Worm (Caenorhabditis elegans) whole organism, L4/young adult: ENCODE data around the gene flp-9.

ENCODE experiments used
- W03F9.2 ChIP-seq: fragments of 150-350 bp; optimal IDR thresholded peaks from 2 replicates; lab custom pipeline; 2014; ENCODE audit warnings: missing biosample characterization, missing genetic modification characterization
- dao-5 ChIP-seq: sonication (generic microtip); optimal IDR thresholded peaks from 2 replicates; lab custom pipeline; 2016; ENCODE audit warnings: missing genotype, missing genetic modification characterization, moderate library complexity, missing compliant biosample characterization
- him-1 ChIP-seq: sonication (generic microtip); optimal IDR thresholded peaks from 2 replicates; lab custom pipeline; 2016; ENCODE audit warnings: missing genotype, missing genetic modification reagents, missing genetic modification characterization, missing compliant biosample characterization

flp-9 gene

DNA sequence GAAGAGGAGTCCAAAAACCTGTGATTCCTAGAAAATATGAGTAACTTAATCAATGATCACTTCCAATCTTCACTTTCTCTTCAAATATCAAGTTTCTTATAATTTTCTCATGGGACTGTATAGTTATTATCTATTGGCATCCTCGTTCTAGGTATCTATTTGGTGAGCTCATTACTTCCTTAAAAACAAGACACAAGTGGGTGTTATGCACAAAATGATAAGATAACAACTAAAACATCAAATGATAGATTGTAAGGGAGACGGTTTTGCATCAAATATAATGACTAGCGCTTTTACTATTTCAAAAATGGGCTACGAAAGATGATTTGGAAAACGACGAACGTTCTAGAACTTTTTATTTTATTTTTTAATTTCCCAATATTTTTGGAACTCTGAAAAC, 7.7 kb upstream of the flp-9 start, which contains the start of gene ZK897.10:
Gene ZK897.10 (plus strand): TSS at position 285 of the 400 bp plus-strand sequence.
- TF ChIP-seq dao-5 (no peak), him-1 (tag; lab: Kevin White, UChicago) (no peak)

DNA sequence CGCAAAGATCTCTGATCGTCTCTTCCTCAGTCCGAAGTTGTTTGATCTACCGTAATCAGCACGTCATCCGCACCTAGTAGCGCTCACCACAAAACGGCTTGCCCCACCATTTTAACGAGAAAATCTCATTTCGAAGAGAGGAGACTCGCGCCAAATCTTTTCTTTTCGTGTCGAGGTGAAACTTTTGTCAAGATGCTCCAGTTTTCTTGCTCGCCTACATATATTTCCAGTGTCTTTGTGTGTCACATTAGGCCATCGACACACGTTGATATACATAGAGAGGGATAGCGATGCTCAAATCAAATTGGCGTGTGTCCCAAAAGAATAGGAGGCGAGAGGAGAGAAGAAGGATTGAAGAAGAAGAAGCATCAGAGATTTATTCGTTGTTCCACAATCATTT, 5.4 kb upstream of the flp-9 start:
- TF ChIP-seq dao-5 (no peak), W03F9.2 (tag; lab: Kevin White, UChicago) (no peak), him-1 (tag; lab: Kevin White, UChicago) (no peak)

DNA sequence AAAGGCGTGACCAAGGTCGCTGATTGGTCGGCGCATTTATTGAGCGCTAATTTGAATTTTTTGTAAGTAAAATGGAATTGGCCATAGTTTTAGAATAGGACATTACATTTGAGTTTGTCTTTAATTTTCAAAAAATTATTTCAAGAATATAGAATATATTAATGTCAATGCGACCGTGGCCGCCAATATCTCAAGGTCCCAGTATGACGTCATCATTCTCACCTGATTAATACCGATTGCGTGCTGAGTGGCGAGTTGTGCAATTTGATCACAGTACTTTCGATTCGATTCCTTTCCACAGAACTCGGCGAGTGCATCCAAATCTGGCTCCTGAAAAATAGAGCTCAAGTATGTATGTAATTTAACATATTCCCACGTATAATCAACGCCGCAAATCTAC, 1.7 kb downstream of the flp-9 start:
- TF ChIP-seq W03F9.2 (tag; lab: Kevin White, UChicago) = no peak
- TF ChIP-seq him-1 (tag; lab: Kevin White, UChicago) = no peak
- TF ChIP-seq dao-5 = no peak

DNA sequence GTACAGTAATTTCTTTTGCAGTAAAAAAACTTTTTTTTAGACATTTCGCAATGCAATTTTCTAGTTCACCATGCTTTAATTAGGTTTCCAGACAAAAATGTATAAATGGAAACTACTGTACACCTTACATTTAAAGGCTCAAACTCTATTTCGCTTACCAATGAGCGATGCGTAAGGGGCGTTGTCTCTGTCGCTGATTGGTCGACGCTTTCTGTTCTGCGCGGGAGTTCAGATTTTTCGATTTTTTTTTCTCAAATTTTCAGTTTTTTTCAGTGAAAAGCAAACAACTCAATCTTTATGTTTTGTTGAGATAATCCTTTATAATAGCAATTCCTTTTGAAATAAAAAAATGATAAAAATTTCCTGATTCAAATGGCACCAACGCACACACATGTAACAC, 3.2 kb downstream of the flp-9 start:
- TF ChIP-seq dao-5 (no peak), W03F9.2 (tag; lab: Kevin White, UChicago) (no peak)

DNA sequence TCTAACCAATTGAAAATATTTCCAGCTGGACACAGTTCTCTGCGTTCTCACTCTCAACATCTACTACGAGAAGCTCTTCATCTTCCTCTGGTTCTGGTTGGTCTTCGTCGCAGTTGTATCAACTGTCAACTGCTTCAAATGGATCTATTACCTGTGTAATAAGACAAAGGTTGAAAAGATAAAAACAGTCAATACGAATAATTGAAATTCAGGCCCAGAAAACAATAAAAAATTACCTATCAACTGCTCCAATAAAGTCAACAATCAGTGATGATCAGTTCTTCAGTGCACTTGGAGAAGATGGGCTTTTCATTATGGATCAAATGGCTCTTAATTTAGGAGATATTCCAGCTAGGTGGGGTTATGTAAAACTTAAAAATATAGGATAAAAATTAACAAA, 8.6 kb downstream of the flp-9 start:
- TF ChIP-seq him-1 (tag; lab: Kevin White, UChicago) (no peak), W03F9.2 (tag; lab: Kevin White, UChicago) (no peak), dao-5 (no peak)

DNA sequence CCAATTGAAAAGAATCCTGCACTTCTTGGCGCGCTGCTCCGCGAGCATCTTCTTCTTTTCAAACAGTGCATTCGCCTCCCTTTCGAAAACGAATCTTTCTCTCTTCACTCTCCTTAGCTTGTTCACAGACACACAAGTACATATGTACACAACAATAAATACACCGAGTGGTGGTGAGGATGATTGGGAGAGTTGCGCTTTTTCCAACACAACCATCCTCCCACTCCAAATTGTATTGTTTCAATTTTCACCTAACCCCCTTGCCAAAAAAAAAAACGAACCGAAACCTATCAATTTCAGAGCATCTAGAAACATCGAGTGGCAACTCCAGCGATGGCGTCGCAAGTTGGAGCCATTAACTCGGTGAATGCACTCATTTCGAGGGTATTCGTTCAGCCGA, 11.1 kb downstream of the flp-9 start, which contains the start of gene inx-6:
Gene inx-6 (plus strand): TSS at position 301 of the 400 bp plus-strand sequence.
- no peak for TF ChIP-seq him-1 (tag; lab: Kevin White, UChicago)
- no peak for TF ChIP-seq W03F9.2 (tag; lab: Kevin White, UChicago)
- TF ChIP-seq dao-5 = no peak

DNA sequence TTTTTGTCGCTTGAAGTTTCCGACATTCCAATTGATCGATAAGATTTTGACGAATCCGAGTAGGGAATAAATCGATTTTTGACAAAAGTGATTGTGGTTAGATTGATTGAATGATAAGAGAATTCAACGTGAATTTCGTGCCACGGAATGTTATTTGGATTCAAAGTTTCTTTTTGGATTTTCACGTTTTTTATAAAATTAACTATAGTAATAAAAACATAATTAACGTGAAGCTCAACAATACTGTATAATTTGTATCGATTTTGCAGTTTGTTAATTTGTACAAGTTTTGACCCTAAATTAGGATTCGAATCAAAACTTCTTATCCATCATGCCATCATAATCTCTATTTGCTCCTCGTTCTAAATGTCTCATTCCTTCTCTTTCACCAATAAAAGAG, 12.7 kb downstream of the flp-9 start, which contains the start of gene C36H8.1:
Gene C36H8.1 (minus strand): TSS at position 101 of the 400 bp plus-strand sequence.
- no peak for TF ChIP-seq him-1 (tag; lab: Kevin White, UChicago)
- TF ChIP-seq dao-5 = no peak
- TF ChIP-seq W03F9.2 (tag; lab: Kevin White, UChicago) = no peak

DNA sequence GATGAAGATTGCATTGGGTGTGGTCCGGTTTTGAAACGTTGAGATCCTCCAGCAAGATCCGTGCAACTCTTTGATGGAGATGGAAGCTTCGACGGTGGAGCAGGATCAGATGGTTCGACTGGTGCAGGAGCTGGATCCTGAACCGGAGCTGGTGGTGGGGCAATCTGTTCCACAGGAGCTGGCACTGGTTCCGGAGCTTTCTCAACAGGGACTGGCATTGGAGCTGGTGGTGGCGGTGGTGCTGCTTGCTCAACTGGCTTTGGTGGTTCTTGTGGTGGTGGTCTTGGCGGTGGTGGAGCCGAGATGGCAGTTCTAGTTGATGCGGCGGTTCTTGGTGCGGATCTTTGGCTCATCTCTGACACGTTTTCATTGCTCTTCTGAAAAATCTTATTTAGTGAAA, 13.7 kb downstream of the flp-9 start:
- TF ChIP-seq him-1 (tag; lab: Kevin White, UChicago) (no peak), dao-5 (no peak), W03F9.2 (tag; lab: Kevin White, UChicago) (no peak)

DNA sequence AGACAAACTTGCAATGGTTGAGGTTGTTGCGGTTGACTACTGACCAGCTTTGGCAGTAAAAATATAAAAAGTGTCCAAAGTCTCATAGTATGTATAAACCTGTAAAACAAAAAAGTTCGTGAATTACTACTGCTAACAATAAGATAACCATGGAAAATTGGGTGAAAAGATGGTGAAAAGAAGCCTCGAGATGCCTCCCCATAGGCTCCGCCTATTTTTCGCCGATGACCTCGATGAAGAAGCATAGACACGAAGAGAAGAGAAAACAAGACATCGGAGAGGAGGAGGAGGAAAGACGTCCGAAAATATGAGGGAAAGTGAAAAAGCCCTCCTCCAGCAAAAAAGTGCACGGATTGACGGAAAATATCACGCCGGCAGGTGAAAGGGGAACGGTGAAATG, 15.9 kb downstream of the flp-9 start, which contains the start of gene T23F6.5:
Gene T23F6.5 (minus strand): TSS at position 101 of the 400 bp plus-strand sequence.
- TF ChIP-seq dao-5 (no peak), him-1 (tag; lab: Kevin White, UChicago) (no peak), W03F9.2 (tag; lab: Kevin White, UChicago) (no peak)

DNA sequence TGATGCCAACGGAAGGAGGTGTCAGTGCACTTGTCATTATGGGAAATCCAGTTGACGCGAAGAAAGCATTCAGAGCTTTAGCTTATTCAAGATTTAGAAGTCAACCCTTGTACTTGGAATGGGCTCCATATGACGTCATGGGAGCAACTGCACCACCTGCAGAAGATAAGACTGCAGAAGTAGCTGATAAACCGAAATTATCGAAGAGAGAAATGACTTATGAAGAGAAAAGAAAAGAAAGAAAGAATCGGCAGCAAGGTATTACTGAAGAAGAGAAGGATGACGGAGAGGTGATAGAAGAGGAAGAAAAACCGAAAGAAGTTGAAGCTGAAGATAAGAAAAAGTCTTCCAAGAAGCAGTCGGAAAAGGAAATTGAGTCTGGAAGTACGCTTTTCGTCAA, 29.2 kb downstream of the flp-9 start:
- TF ChIP-seq him-1 (tag; lab: Kevin White, UChicago) = no peak
- no peak for TF ChIP-seq W03F9.2 (tag; lab: Kevin White, UChicago)
- no peak for TF ChIP-seq dao-5

DNA sequence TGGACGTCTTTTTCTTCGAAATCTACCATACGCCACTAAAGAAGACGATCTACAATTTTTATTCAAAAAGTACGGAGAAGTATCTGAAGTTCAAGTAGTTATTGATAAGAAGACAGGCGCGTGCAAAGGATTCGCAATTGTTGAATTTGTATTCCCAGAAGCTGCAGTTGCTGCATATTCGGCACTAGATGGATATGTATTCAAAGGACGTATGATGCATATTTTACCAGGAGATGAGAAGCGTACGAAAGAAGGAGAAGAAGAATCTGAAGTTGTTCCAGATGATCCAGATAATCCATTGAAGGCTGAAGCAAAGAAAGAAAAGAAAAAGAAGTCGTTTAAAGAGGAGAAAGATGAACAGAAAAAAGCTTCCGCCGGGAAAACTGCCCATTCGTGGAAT, 31.4 kb downstream of the flp-9 start:
- no peak for TF ChIP-seq him-1 (tag; lab: Kevin White, UChicago)

DNA sequence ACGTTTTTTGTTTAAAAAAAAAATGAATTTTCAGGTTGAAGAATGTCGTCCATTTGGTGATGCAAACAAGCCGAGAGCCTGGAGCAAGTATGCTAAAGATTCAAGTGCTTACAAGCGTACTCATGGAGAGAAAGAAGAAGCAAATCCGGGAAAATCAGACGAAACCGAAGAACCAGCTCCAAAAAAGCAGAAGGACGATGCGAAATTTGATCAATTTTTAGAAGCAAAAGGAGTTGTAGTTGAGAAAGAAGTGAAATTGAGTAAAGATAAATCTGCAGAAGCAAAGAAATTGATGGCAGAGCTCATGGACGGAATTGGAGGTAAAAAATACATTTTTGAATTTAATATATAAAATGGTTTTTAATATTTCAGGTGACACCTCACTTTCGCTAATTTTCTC, 32.1 kb downstream of the flp-9 start:
- TF ChIP-seq dao-5 (no peak), W03F9.2 (tag; lab: Kevin White, UChicago) (no peak), him-1 (tag; lab: Kevin White, UChicago) (no peak)

DNA sequence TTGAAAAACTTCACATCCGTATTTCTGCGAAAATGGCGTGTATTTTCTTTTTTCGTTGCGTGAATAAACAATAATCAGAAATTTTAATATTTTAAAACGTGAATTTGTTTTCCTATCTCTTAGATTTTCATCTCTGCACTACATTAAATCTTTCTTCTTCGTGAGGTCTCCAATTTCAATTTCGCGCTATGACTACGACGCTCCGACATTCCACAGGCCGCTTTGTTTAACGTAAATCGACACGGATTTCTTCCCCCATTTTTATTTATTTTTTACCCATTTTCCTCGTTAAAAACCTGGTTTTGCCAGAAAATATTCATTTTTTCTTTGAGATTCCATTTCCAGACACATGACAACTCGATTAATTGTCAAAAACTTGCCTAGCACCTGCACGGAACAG, 32.7 kb downstream of the flp-9 start, which contains the start of the genes T23F6.3 and rbd-1:
Gene T23F6.3 (minus strand): TSS at position 120 of the 400 bp plus-strand sequence.
Gene rbd-1 (plus strand): TSS at position 346 of the 400 bp plus-strand sequence.
- TF ChIP-seq him-1 (tag; lab: Kevin White, UChicago) = no peak
- peak; percentile 91 for TF ChIP-seq W03F9.2 (tag; lab: Kevin White, UChicago)

DNA sequence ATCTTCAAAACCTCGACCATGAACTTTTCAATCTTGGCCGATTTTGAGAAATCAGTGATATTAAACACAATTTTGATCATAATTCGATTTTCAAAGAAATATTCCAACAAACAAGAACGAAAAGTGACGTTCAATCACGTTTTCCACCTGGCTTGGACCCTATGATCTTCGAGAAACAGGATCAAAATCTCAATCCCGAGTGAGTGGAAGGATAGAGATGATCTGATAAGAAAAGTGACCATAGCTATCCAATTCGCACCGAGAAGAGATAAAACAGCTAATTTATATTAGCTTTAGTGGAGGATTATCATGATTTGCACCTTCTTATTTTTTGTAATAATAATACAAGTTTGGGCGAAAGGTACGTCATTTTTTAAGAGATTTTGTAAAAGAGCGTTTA, 36.3 kb downstream of the flp-9 start, which contains the start of gene T23F6.2:
Gene T23F6.2 (plus strand): TSS at position 251 of the 400 bp plus-strand sequence.
- TF ChIP-seq him-1 (tag; lab: Kevin White, UChicago) (no peak), dao-5 (no peak), W03F9.2 (tag; lab: Kevin White, UChicago) (no peak)

DNA sequence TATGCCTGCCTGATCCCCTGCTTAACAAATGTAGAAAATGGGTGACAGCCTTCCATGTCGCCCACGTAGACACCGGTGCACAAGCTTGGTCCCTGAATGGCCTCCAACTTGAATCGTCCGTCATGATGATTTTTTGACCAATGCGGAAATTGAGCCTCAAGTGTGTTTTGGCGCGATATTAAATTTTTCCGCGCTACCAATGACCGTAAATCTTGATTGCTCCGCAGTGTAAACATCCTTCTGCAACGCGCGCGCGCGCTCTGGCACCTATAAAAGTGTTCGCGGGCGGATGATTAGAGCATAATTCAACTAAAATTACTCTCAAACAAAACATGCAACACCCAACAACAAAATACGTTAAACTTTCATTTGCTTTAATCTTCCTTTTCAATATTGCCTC, 37.7 kb downstream of the flp-9 start, which contains the start of gene idpp-7:
Gene idpp-7 (plus strand): TSS at position 301 of the 400 bp plus-strand sequence.
- no peak for TF ChIP-seq W03F9.2 (tag; lab: Kevin White, UChicago)
- no peak for TF ChIP-seq dao-5
- no peak for TF ChIP-seq him-1 (tag; lab: Kevin White, UChicago)
